Worm (Caenorhabditis elegans) whole organism, early embryonic: ENCODE measurements around the gene frm-7.

ENCODE experiments used
- B0310.2 ChIP-seq: sonication (generic microtip); optimal IDR thresholded peaks from 2 replicates; lab custom pipeline; 2016; ENCODE audit warnings: mild to moderate bottlenecking, missing genetic modification characterization, missing compliant biosample characterization
- F13C5.2 ChIP-seq: sonication (generic microtip); optimal IDR thresholded peaks from 2 replicates; lab custom pipeline; 2017; ENCODE audit warnings: mild to moderate bottlenecking, missing genetic modification characterization, inconsistent platforms, missing compliant biosample characterization
- aly-1 ChIP-seq: sonication (generic microtip); optimal IDR thresholded peaks from 2 replicates; lab custom pipeline; 2016; ENCODE audit warnings: missing genetic modification characterization, missing compliant biosample characterization
- ama-1 ChIP-seq: fragments of 150-350 bp; optimal IDR thresholded peaks from 2 replicates; lab custom pipeline; 2014
- ceh-13 ChIP-seq: fragments of 200-800 bp; sonication (Bioruptor generic); optimal IDR thresholded peaks from 2 replicates; lab custom pipeline; 2018; ENCODE audit warnings: mild to moderate bottlenecking, missing genetic modification characterization, missing compliant biosample characterization
- ceh-36 ChIP-seq: sonication (generic microtip); optimal IDR thresholded peaks from 2 replicates; lab custom pipeline; 2016; ENCODE audit warnings: missing genetic modification characterization, inconsistent platforms, missing compliant biosample characterization
- ets-7 ChIP-seq: sonication (generic microtip); optimal IDR thresholded peaks from 2 replicates; lab custom pipeline; 2016; ENCODE audit warnings: missing genotype, missing genetic modification characterization, missing compliant biosample characterization
- flt-1 ChIP-seq: fragments of 200-800 bp; sonication (Bioruptor generic); IDR thresholded peaks from 2 replicates; pipeline ENCODE4 v1.3.6; 2022; ENCODE audit warnings: missing genetic modification characterization, missing compliant biosample characterization
- hmbx-1 ChIP-seq: sonication (generic microtip); optimal IDR thresholded peaks from 2 replicates; lab custom pipeline; 2016; ENCODE audit warnings: mild to moderate bottlenecking, missing genetic modification characterization, missing compliant biosample characterization
- hmg-4 ChIP-seq: fragments of 200-800 bp; sonication (Bioruptor generic); optimal IDR thresholded peaks from 2 replicates; lab custom pipeline; 2018; ENCODE audit warnings: mild to moderate bottlenecking, missing genetic modification characterization, missing compliant biosample characterization
- hnd-1 ChIP-seq: sonication (generic microtip); optimal IDR thresholded peaks from 2 replicates; lab custom pipeline; 2016; ENCODE audit warnings: missing genetic modification characterization, missing compliant biosample characterization
- pes-1 ChIP-seq: fragments of 200-800 bp; sonication (Bioruptor generic); IDR thresholded peaks from 2 replicates; pipeline ENCODE4 v1.3.6; 2022; ENCODE audit warnings: missing genetic modification reagents, missing genetic modification characterization, missing compliant biosample characterization
- scrt-1 ChIP-seq: fragments of 200-800 bp; sonication (Bioruptor generic); IDR thresholded peaks from 2 replicates; pipeline ENCODE4 v1.3.6; 2022; ENCODE audit warnings: missing genetic modification characterization, missing compliant biosample characterization
- sea-1 ChIP-seq: fragments of 200-800 bp; sonication (Bioruptor generic); conservative IDR thresholded peaks from 2 replicates; pipeline ENCODE4 v1.3.6; 2022; ENCODE audit warnings: missing genetic modification characterization, missing compliant biosample characterization
- tbx-11 ChIP-seq: fragments of 200-800 bp; sonication (Bioruptor generic); IDR thresholded peaks from 2 replicates; pipeline ENCODE4 v1.3.6; 2022; ENCODE audit warnings: missing genetic modification characterization, missing compliant biosample characterization
- tbx-37 ChIP-seq: fragments of 200-800 bp; sonication (Bioruptor generic); conservative IDR thresholded peaks from 2 replicates; pipeline ENCODE4 v1.3.6; 2022; ENCODE audit warnings: missing genetic modification reagents, missing genetic modification characterization, missing compliant biosample characterization
- tra-4 ChIP-seq: sonication (generic microtip); optimal IDR thresholded peaks from 2 replicates; lab custom pipeline; 2017; ENCODE audit warnings: missing genetic modification characterization, missing compliant biosample characterization

Gene frm-7

DNA sequence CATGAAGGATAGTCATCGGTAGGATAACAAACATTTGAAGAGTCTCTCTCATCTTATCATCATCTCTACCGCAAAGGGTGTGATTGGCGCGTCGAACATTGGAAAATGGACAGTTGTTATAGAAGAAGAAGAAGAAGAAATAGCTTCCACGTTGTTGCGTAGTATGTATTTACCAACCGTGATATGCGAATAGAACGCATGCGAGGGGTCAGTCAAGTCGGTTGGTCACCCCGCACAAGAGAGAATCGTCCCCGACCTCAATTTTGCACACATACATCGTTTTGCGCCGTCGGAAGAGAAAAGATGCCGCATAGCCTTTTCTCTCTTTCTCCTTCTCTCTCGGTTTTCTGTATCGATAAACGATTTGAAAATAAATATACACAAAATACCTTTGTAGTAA lies 7.3 kb upstream of the frm-7 start:
- no peak for TF ChIP-seq aly-1 (tag; lab: Kevin White, UChicago)
- TF ChIP-seq ets-7, result no peak
- TF ChIP-seq sea-1, result no peak
- TF ChIP-seq hmg-4 (GFP tag; lab: Kevin White, UChicago), result peak; percentile 2

DNA sequence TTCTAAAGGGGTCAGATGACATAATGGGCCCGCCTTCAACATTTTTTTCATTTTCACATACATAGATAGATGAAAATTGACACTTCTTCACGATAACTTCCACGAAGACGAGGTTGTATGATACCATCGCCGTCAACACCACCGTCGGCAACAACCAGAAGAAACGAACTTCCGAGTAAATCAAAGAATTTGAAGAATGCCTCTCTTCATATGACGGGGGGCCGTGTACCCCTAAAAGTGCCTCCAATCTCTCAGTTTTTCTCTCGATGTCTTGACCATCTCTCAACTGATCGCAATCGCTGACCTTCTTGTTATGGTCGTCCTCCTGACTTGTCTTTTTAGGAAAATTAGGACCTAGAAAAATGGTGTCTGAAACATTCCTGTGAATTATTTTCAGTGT lies 6.8 kb upstream of the frm-7 start:
- no peak for TF ChIP-seq sea-1
- no peak for TF ChIP-seq B0310.2 (tag; lab: Kevin White, UChicago)
- TF ChIP-seq ceh-13 (GFP tag; lab: Kevin White, UChicago), result no peak
- no peak for TF ChIP-seq pes-1
- TF ChIP-seq tbx-37 (GFP tag; lab: Robert Waterston, UW), result no peak
- TF ChIP-seq flt-1 (GFP tag; lab: Robert Waterston, UW), result no peak
- TF ChIP-seq ets-7, result no peak
- TF ChIP-seq tbx-11, result no peak

DNA sequence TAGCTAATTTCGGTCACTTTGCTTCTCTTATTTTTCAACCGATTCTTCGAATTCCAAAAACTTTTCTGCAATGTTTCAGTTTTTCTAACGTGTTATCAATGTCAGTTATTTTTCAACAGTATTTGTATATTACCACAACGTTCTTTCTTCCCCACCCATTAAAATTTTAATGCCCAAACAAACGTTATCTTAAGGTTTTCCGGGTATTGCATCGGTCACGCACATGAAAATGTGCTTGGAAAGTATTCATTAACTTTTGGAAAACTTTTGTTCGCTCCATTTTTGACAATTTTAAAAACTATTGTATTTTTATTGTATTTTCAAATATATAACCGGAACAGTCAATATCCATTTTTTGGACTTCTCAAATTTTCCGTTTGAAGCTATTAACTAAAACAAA lies 6.2 kb upstream of the frm-7 start:
- TF ChIP-seq F13C5.2 (tag; lab: Kevin White, UChicago) (no peak), ceh-13 (GFP tag; lab: Kevin White, UChicago) (no peak), ets-7 (no peak), hnd-1 (no peak), ceh-36 (tag; lab: Kevin White, UChicago) (no peak), tbx-37 (GFP tag; lab: Robert Waterston, UW) (no peak), sea-1 (no peak), tbx-11 (no peak), tra-4 (tag; lab: Kevin White, UChicago) (no peak), pes-1 (no peak), scrt-1 (GFP tag; lab: Robert Waterston, UW) (no peak), B0310.2 (tag; lab: Kevin White, UChicago) (no peak), hmg-4 (GFP tag; lab: Kevin White, UChicago) (no peak), aly-1 (tag; lab: Kevin White, UChicago) (no peak)

DNA sequence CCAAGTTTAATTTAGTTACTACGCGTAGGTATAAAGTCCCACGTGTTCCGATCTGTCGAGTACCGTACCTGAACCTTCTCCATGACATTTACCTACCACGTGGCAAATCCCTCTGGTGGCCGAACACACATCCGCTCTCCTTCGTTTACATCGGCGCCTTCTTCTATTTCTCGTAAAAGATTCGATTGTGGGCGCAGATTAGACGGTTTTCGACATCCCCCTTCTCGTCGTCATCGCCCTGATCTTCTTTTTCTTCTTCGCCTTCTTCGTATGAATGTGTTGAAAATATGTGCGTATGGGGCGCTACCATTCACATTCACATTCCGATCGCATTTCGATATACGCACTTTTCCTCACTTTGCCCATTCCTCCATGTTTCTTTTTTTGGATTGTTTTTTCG lies 5.5 kb upstream of the frm-7 start:
- TF ChIP-seq F13C5.2 (tag; lab: Kevin White, UChicago), result no peak
- no peak for TF ChIP-seq tbx-37 (GFP tag; lab: Robert Waterston, UW)

DNA sequence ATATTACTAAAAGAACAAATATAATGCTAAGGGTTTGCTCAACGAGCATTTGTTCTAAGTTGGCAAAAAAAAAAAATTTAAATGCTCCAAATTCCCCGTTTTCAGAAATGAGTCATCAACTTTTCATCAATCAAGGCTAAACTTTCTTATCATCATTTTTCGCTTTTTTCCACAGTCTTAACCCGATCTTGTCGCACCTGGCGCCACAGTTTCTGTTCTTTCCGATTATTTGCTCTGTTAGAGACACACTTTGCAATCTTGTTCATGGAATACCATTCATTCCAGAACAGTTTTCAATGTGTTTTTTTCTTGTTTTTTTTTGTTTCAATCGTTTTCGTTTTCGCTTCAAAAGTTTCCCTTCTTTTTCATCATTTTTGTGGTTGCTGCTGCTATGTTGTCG lies 4.1 kb upstream of the frm-7 start:
- no peak for TF ChIP-seq scrt-1 (GFP tag; lab: Robert Waterston, UW)
- TF ChIP-seq hmg-4 (GFP tag; lab: Kevin White, UChicago), result no peak
- no peak for TF ChIP-seq ceh-36 (tag; lab: Kevin White, UChicago)
- no peak for TF ChIP-seq tbx-11
- TF ChIP-seq ets-7, result no peak
- no peak for TF ChIP-seq hnd-1
- no peak for TF ChIP-seq B0310.2 (tag; lab: Kevin White, UChicago)
- TF ChIP-seq ama-1 (lab: Kevin White, UChicago), result no peak
- TF ChIP-seq flt-1 (GFP tag; lab: Robert Waterston, UW), result no peak
- TF ChIP-seq tra-4 (tag; lab: Kevin White, UChicago), result no peak
- no peak for TF ChIP-seq tbx-37 (GFP tag; lab: Robert Waterston, UW)
- no peak for TF ChIP-seq sea-1
- no peak for TF ChIP-seq aly-1 (tag; lab: Kevin White, UChicago)
- TF ChIP-seq hmbx-1 (tag; lab: Kevin White, UChicago), result no peak

DNA sequence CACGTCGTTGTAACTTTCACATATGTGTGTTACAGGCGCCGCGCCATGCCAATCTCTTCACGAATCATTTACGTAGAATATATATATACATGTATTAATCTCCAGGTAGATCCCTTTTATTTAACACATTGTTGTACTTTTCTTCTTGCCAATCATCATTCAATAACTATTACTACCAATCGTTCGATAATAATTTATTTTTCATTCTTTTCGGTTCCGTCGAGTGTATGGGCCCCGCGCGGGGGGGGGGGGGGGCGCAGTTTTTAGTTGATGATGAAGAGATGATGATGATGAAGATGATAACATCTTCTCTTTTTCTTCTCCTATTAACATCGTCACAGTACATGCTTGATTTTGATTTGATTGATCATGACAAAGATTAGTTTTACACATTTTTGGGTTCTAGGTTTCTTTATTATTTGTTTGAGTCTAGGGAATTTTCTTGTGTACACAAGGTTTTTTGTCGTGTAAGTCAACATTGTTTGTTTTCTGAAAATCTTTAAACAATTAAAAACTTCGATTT lies 3.0 kb upstream of the frm-7 start:
- TF ChIP-seq scrt-1 (GFP tag; lab: Robert Waterston, UW), result no peak
- TF ChIP-seq hnd-1, result no peak
- no peak for TF ChIP-seq hmbx-1 (tag; lab: Kevin White, UChicago)
- no peak for TF ChIP-seq F13C5.2 (tag; lab: Kevin White, UChicago)
- TF ChIP-seq flt-1 (GFP tag; lab: Robert Waterston, UW), result no peak
- TF ChIP-seq pes-1, result no peak
- TF ChIP-seq ceh-36 (tag; lab: Kevin White, UChicago), result no peak
- TF ChIP-seq B0310.2 (tag; lab: Kevin White, UChicago), result no peak
- no peak for TF ChIP-seq hmg-4 (GFP tag; lab: Kevin White, UChicago)
- no peak for TF ChIP-seq tbx-11
- no peak for TF ChIP-seq ama-1 (lab: Kevin White, UChicago)

DNA sequence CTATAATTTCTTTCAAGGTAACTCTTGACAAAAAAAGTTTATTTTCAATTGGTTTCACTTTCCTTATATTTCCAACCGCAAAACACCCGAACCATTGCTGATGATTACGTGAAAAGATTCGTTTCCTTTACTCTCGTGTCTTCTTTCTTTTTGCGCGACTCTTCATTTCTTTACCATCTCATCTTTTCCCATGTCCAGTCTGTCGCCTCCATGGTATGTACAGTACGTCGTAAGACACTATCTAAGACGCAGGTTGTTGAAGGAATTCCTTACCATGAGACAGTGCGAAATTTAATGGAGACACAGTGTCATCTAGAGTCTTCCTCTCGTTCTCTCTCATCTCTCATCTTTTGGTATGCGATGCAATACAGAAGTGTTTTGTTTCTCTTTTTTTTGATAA lies 2.1 kb upstream of the frm-7 start:
- no peak for TF ChIP-seq flt-1 (GFP tag; lab: Robert Waterston, UW)
- no peak for TF ChIP-seq pes-1
- no peak for TF ChIP-seq F13C5.2 (tag; lab: Kevin White, UChicago)
- no peak for TF ChIP-seq hnd-1
- no peak for TF ChIP-seq B0310.2 (tag; lab: Kevin White, UChicago)
- TF ChIP-seq ets-7, result no peak
- no peak for TF ChIP-seq ceh-36 (tag; lab: Kevin White, UChicago)
- no peak for TF ChIP-seq ceh-13 (GFP tag; lab: Kevin White, UChicago)
- TF ChIP-seq sea-1, result no peak

DNA sequence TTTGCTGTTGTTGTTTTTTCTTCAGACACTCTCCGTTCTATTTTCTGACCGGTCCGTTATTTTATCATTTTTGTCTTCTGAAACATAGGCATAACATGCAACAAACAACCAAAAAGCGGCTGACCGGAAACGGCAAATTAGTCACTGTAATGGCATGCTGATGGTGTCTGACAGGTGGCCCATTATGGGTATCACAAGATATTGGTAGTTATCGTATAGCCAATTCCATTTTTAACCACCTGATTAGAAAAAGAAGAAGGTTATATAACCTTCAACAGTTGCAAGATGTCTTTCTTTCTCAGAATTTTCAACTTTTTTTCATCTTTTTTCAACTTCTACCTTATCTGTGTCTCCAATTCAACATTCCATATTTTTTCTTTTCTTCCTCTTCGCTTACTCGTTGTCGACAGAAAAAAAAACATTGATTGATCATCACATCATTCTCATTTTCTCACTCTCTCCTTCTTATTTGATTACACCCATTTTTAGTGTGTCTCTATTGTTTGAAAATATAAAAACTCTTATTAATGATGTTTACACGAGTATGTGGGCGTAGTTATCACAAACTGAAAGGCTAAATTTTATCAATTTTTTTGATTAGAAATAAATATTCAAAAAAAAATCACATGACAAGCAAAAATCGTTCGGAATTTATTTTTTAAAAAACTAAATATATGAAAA lies 1.4 kb upstream of the frm-7 start:
- TF ChIP-seq ceh-13 (GFP tag; lab: Kevin White, UChicago) (no peak), hmg-4 (GFP tag; lab: Kevin White, UChicago) (no peak), pes-1 (no peak), hnd-1 (no peak), tbx-37 (GFP tag; lab: Robert Waterston, UW) (no peak), F13C5.2 (tag; lab: Kevin White, UChicago) (no peak), hmbx-1 (tag; lab: Kevin White, UChicago) (no peak), aly-1 (tag; lab: Kevin White, UChicago) (no peak), sea-1 (no peak), B0310.2 (tag; lab: Kevin White, UChicago) (no peak), ceh-36 (tag; lab: Kevin White, UChicago) (no peak), tbx-11 (no peak), tra-4 (tag; lab: Kevin White, UChicago) (no peak), ama-1 (lab: Kevin White, UChicago) (no peak), ets-7 (no peak), scrt-1 (GFP tag; lab: Robert Waterston, UW) (no peak)
